Worm (Caenorhabditis elegans) whole organism, L2 larva: ENCODE results near the gene abhd-5.2.
A peak's percentile ranks its signal among the peaks of the same experiment; 100 is the strongest.

ENCODE experiments used
- R02D3.7 ChIP-seq: fragments of 150-350 bp; optimal IDR thresholded peaks from 2 replicates; lab custom pipeline; 2014; ENCODE audit warnings: missing biosample characterization, missing genetic modification characterization
- ZK546.5 ChIP-seq: sonication (generic microtip); optimal IDR thresholded peaks from 2 replicates; lab custom pipeline; 2017; ENCODE audit warnings: missing biosample characterization, missing genetic modification characterization
- alr-1 ChIP-seq: fragments of 150-350 bp; optimal IDR thresholded peaks from 2 replicates; lab custom pipeline; 2014; ENCODE audit warnings: missing biosample characterization, missing genetic modification characterization
- aly-2 ChIP-seq: fragments of 150-350 bp; optimal IDR thresholded peaks from 2 replicates; lab custom pipeline; 2014; ENCODE audit warnings: missing biosample characterization, missing genetic modification characterization
- blmp-1 ChIP-seq: sonication (generic microtip); optimal IDR thresholded peaks from 2 replicates; lab custom pipeline; 2017; ENCODE audit warnings: missing genetic modification characterization, mild to moderate bottlenecking, missing compliant biosample characterization, antibody characterized with exemption, moderate library complexity; ENCODE audit not compliant: insufficient read depth
- ceh-16 ChIP-seq: fragments of 150-350 bp; optimal IDR thresholded peaks from 2 replicates; lab custom pipeline; 2014; ENCODE audit warnings: missing biosample characterization, missing genetic modification characterization
- ceh-82 ChIP-seq: fragments of 150-350 bp; optimal IDR thresholded peaks from 2 replicates; lab custom pipeline; 2014; ENCODE audit warnings: missing biosample characterization, missing genetic modification characterization
- crh-2 ChIP-seq: sonication (generic microtip); optimal IDR thresholded peaks from 2 replicates; lab custom pipeline; 2017; ENCODE audit warnings: missing biosample characterization, missing genetic modification characterization
- dmd-4 ChIP-seq: sonication (generic microtip); optimal IDR thresholded peaks from 2 replicates; lab custom pipeline; 2017; ENCODE audit warnings: missing biosample characterization, missing genetic modification characterization
- elt-1 ChIP-seq: fragments of 150-350 bp; optimal IDR thresholded peaks from 2 replicates; lab custom pipeline; 2014; ENCODE audit warnings: missing biosample characterization, missing genetic modification characterization
- elt-3 ChIP-seq: sonication (generic microtip); optimal IDR thresholded peaks from 2 replicates; lab custom pipeline; 2017; ENCODE audit warnings: missing biosample characterization, missing genetic modification characterization
- gmeb-1 ChIP-seq: fragments of 150-350 bp; optimal IDR thresholded peaks from 2 replicates; lab custom pipeline; 2014; ENCODE audit warnings: missing biosample characterization, missing genetic modification characterization
- lin-11 ChIP-seq: fragments of 150-350 bp; sonication (generic microtip); optimal IDR thresholded peaks from 2 replicates; lab custom pipeline; 2014; ENCODE audit warnings: missing biosample characterization, missing genetic modification characterization, inconsistent platforms, mixed read lengths
- lin-39 ChIP-seq: fragments of 150-350 bp; optimal IDR thresholded peaks from 2 replicates; lab custom pipeline; 2014; ENCODE audit warnings: missing biosample characterization, missing genetic modification reagents, missing genetic modification characterization
- lsy-2 ChIP-seq, 2 experiments: fragments of 150-350 bp in 1 of 2; sonication (generic microtip) in 1 of 2; optimal IDR thresholded peaks; 2 replicates each; lab custom pipeline; 2014 to 2017; ENCODE audit warnings: missing biosample characterization in 2 of 2, missing genetic modification characterization in 2 of 2
- mab-5 ChIP-seq: fragments of 150-350 bp; optimal IDR thresholded peaks from 2 replicates; lab custom pipeline; 2014; ENCODE audit warnings: missing biosample characterization, missing genetic modification characterization
- mbf-1 ChIP-seq: sonication (generic microtip); optimal IDR thresholded peaks from 2 replicates; lab custom pipeline; 2017; ENCODE audit warnings: missing biosample characterization, missing genetic modification characterization
- mdl-1 ChIP-seq, 2 experiments: fragments of 150-350 bp in 1 of 2; sonication (generic microtip) in 1 of 2; optimal IDR thresholded peaks; 2 replicates each; lab custom pipeline; 2017; ENCODE audit warnings: missing biosample characterization in 2 of 2, missing genetic modification characterization in 2 of 2
- nhr-11 ChIP-seq: fragments of 150-350 bp; optimal IDR thresholded peaks from 2 replicates; lab custom pipeline; 2014; ENCODE audit warnings: missing biosample characterization, missing genetic modification characterization
- nhr-12 ChIP-seq: fragments of 150-350 bp; optimal IDR thresholded peaks from 2 replicates; lab custom pipeline; 2014; ENCODE audit warnings: missing biosample characterization, missing genetic modification characterization
- nhr-129 ChIP-seq: fragments of 150-350 bp; optimal IDR thresholded peaks from 2 replicates; lab custom pipeline; 2014; ENCODE audit warnings: missing biosample characterization, missing genetic modification characterization
- nhr-21 ChIP-seq: fragments of 150-350 bp; optimal IDR thresholded peaks from 2 replicates; lab custom pipeline; 2014; ENCODE audit warnings: missing biosample characterization, missing genetic modification characterization
- nhr-23 ChIP-seq: fragments of 150-350 bp; optimal IDR thresholded peaks from 2 replicates; lab custom pipeline; 2014; ENCODE audit warnings: missing biosample characterization, missing genetic modification reagents, missing genetic modification characterization
- peb-1 ChIP-seq: fragments of 150-350 bp; optimal IDR thresholded peaks from 2 replicates; lab custom pipeline; 2014; ENCODE audit warnings: missing biosample characterization, missing genetic modification characterization
- sem-4 ChIP-seq: fragments of 150-350 bp; optimal IDR thresholded peaks from 2 replicates; lab custom pipeline; 2014; ENCODE audit warnings: missing biosample characterization, missing genetic modification reagents, missing genetic modification characterization
- sma-3 ChIP-seq: sonication (generic microtip); optimal IDR thresholded peaks from 2 replicates; lab custom pipeline; 2016; ENCODE audit warnings: missing genetic modification reagents, missing genetic modification characterization, missing compliant biosample characterization
- sma-9 ChIP-seq, 2 experiments: fragments of 150-350 bp in 1 of 2; sonication (generic microtip) in 1 of 2; optimal IDR thresholded peaks; 2 replicates each; lab custom pipeline; 2014 to 2016; ENCODE audit warnings: missing genetic modification characterization in 2 of 2, mild to moderate bottlenecking in 1 of 2, missing biosample characterization in 1 of 2, missing compliant biosample characterization in 1 of 2, missing genetic modification reagents in 1 of 2, moderate library complexity in 1 of 2
- unc-62 ChIP-seq: fragments of 150-350 bp; optimal IDR thresholded peaks from 2 replicates; lab custom pipeline; 2014; ENCODE audit warnings: missing biosample characterization, missing genetic modification reagents, missing genetic modification characterization
- zag-1 ChIP-seq: fragments of 150-350 bp; optimal IDR thresholded peaks from 2 replicates; lab custom pipeline; 2014; ENCODE audit warnings: missing biosample characterization, missing genetic modification characterization
- ztf-11 ChIP-seq: sonication (generic microtip); optimal IDR thresholded peaks from 2 replicates; lab custom pipeline; 2017; ENCODE audit warnings: missing biosample characterization, missing genetic modification characterization
- ztf-4 ChIP-seq: fragments of 150-350 bp; optimal IDR thresholded peaks from 2 replicates; lab custom pipeline; 2014; ENCODE audit warnings: missing biosample characterization, missing genetic modification characterization

The abhd-5.2 gene

ce11 chrV:4864330-4864729 lies 19.8 kb downstream of the abhd-5.2 start:
- TF ChIP-seq sem-4 (no peak), nhr-129 (tag; lab: Kevin White, UChicago) (no peak), peb-1 (no peak), mab-5 (tag; lab: Kevin White, UChicago) (no peak), ztf-4 (tag; lab: Kevin White, UChicago) (no peak)
- TF ChIP-seq, all 48 proteins: peak for 0

DNA sequence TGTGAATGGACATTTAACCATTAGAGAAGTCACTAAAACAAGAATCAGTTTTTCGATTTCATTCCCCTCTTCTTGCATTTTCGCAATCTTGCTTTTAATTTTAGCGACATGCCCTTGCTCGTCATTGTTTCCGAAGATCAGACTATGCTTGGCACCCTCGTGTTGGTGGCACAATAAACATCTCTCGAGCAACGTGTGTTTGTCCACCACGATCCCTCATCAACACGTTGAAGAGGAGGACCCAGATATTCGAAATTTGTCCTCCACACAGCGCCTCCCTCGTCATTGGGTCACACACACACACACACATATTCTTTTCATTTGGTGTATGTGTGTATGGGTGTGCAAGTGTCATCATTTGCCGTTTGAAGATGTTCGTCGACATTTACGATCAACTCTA lies 20.9 kb downstream of the abhd-5.2 start, which contains the start of gene srd-32:
Gene srd-32, plus strand, starts transcription at position 301 of the 400 bp plus-strand sequence.
- TF ChIP-seq ZK546.5 (tag; lab: Kevin White, UChicago) (no peak), elt-3 (no peak), crh-2 (no peak), mdl-1 (tag; optimal IDR thresholded peaks at IDR 0.05; lab: Kevin White, UChicago) (no peak), ztf-11 (tag; lab: Kevin White, UChicago) (no peak), ceh-16 (tag; lab: Kevin White, UChicago) (no peak), sma-9 (GFP tag; optimal IDR thresholded peaks at IDR 0.05; lab: Kevin White, UChicago) (no peak), sma-9 (tag; optimal IDR thresholded peaks at IDR 0.05; lab: Kevin White, UChicago) (no peak), ceh-82 (tag; lab: Kevin White, UChicago) (no peak), R02D3.7 (no peak)

ce11 chrV:4867535-4867934 lies 23.1 kb downstream of the abhd-5.2 start:
- TF ChIP-seq lsy-2 (tag; optimal IDR thresholded peaks at IDR 0.05; lab: Kevin White, UChicago) (peak in 1 of 2 experiments; percentile 12), unc-62 (GFP tag; lab: Kevin White, UChicago) (no peak)

DNA sequence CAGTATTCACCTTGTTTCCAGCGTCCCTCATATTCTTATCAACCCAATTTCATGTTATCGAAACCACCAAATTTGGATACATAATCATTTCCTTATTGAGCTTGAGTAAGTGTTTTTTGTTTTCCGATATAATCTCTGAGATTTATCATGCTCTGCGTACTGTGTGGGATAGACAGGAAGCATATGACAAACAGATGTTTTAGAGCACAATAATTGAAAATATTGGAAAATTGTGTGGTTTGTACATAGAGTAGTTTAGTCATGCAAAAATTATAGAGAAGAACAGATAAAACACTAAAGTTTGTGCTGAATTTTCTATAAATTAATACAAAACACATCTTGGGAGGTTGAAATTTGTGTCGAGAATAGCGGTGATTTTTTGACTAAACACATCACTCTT lies 24.2 kb downstream of the abhd-5.2 start:
- no peak for TF ChIP-seq ceh-82 (tag; lab: Kevin White, UChicago)
- no peak for TF ChIP-seq mbf-1
- no peak for TF ChIP-seq R02D3.7
- no peak for TF ChIP-seq dmd-4 (tag; lab: Kevin White, UChicago)
- TF ChIP-seq elt-1 (tag; lab: Kevin White, UChicago) = no peak
- TF ChIP-seq nhr-23 (tag; lab: Kevin White, UChicago) = no peak
- no peak for TF ChIP-seq sma-3 (GFP tag; lab: Kevin White, UChicago)
- TF ChIP-seq aly-2 (tag; lab: Kevin White, UChicago) = no peak
- TF ChIP-seq blmp-1 = no peak
- no peak for TF ChIP-seq mab-5 (tag; lab: Kevin White, UChicago)
- TF ChIP-seq lin-11 (tag; lab: Kevin White, UChicago) = no peak
- no peak for TF ChIP-seq crh-2
- TF ChIP-seq gmeb-1 (tag; lab: Kevin White, UChicago) = no peak
- no peak for TF ChIP-seq zag-1 (tag; lab: Kevin White, UChicago)
- TF ChIP-seq sma-9 (GFP tag; optimal IDR thresholded peaks at IDR 0.05; lab: Kevin White, UChicago) = no peak
- no peak for TF ChIP-seq sma-9 (tag; optimal IDR thresholded peaks at IDR 0.05; lab: Kevin White, UChicago)

DNA sequence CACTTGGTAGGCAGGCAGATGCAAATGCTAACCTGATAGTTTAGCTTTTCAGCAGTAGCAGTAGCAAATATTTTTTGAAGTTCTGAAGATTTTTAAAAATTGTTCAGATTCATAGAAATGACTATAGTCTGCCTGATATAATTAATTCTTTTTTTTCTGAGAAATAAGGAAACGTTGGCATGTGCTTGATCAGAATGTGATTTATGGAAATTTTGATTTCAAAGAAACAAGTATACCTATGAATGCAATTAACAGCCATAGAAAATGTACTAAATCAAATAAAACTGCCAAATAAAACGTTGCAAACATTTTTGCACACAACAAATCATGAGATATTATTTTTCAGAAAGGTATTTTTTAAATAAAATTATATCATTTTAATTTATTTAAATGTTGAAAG lies 26.1 kb downstream of the abhd-5.2 start:
- TF ChIP-seq nhr-11 (tag; lab: Kevin White, UChicago) (no peak), nhr-21 (tag; lab: Kevin White, UChicago) (peak; percentile 42), lsy-2 (tag; optimal IDR thresholded peaks at IDR 0.05; lab: Kevin White, UChicago) (peak in 1 of 2 experiments; percentile 32)
- TF ChIP-seq, all 48 proteins: peak for 2

DNA sequence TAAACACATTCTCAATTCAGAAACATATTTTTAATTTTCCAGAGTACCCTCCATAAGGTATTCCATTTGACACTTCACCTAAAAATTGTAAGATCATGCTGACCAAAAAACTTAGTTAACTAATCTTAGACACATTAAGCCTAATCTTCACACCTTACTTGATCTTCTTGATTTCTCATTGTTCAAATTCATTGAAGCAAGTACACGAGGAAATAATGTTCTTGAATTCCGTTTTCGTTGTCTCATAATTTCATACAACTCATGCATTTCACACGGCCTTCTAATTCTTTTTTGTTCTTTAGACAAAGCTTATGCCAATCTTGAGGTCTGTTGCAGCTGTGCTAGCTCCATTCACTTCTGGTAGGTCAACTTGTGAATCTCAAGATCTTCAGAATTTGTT lies 27.5 kb downstream of the abhd-5.2 start, which contains the start of gene srd-33:
Gene srd-33, plus strand, starts transcription at position 301 of the 400 bp plus-strand sequence.
- TF ChIP-seq lin-39 (tag; lab: Kevin White, UChicago) (no peak), ceh-82 (tag; lab: Kevin White, UChicago) (no peak), alr-1 (tag; lab: Kevin White, UChicago) (no peak), unc-62 (GFP tag; lab: Kevin White, UChicago) (no peak), nhr-12 (tag; lab: Kevin White, UChicago) (no peak), elt-3 (no peak), mab-5 (tag; lab: Kevin White, UChicago) (no peak)
- TF ChIP-seq, all 48 proteins: peak for 0
